Worm (Caenorhabditis elegans) whole organism, L4 larva: ENCODE data around the gene nhr-16.

Source experiments
- F10B5.3 ChIP-seq: sonication (generic microtip); optimal IDR thresholded peaks from 2 replicates; lab custom pipeline; 2016; ENCODE audit warnings: mild to moderate bottlenecking, missing genetic modification characterization, missing compliant biosample characterization
- F44E2.7 ChIP-seq: fragments of 200-800 bp; sonication (Bioruptor generic); IDR thresholded peaks from 2 replicates; pipeline ENCODE4 v2.1.2; 2022; ENCODE audit warnings: missing genetic modification characterization, missing compliant biosample characterization
- T26A8.4 ChIP-seq: fragments of 200-800 bp; sonication (Bioruptor generic); IDR thresholded peaks from 2 replicates; pipeline ENCODE4 v1.3.6; 2022; ENCODE audit warnings: missing genetic modification characterization, missing compliant biosample characterization
- ZK337.2 ChIP-seq: fragments of 200-800 bp; sonication (Bioruptor generic); IDR thresholded peaks from 2 replicates; pipeline ENCODE4 v1.3.6; 2022; ENCODE audit warnings: missing genetic modification reagents, missing genetic modification characterization, missing compliant biosample characterization
- aha-1 ChIP-seq: fragments of 150-350 bp; peaks from one replicate; lab custom pipeline; 2014; ENCODE audit warnings: missing biosample characterization, missing genetic modification characterization
- aly-2 ChIP-seq: sonication (generic microtip); optimal IDR thresholded peaks from 2 replicates; lab custom pipeline; 2018; ENCODE audit warnings: missing biosample characterization, missing genetic modification characterization
- ceh-20 ChIP-seq: fragments of 200-800 bp; sonication (Bioruptor generic); IDR thresholded peaks from 2 replicates; pipeline ENCODE4 v1.3.6; 2022; ENCODE audit warnings: missing genetic modification reagents, missing genetic modification characterization, missing compliant biosample characterization
- ceh-44 ChIP-seq: fragments of 200-800 bp; sonication (Bioruptor generic); IDR thresholded peaks from 2 replicates; pipeline ENCODE4 v1.3.6; 2022; ENCODE audit warnings: missing genetic modification reagents, missing genetic modification characterization, missing compliant biosample characterization
- cey-2 ChIP-seq: sonication (generic microtip); optimal IDR thresholded peaks from 3 replicates; lab custom pipeline; 2017; ENCODE audit warnings: missing genetic modification characterization, mild to moderate bottlenecking, missing compliant biosample characterization, antibody characterized with exemption, borderline replicate concordance; ENCODE audit not compliant: insufficient read depth
- ctbp-1 ChIP-seq: fragments of 200-800 bp; sonication (Bioruptor generic); IDR thresholded peaks from 2 replicates; pipeline ENCODE4 v1.3.6; 2022; ENCODE audit warnings: missing genetic modification reagents, missing genetic modification characterization, missing compliant biosample characterization
- daf-12 ChIP-seq: fragments of 150-350 bp; optimal IDR thresholded peaks from 2 replicates; lab custom pipeline; 2014; ENCODE audit warnings: missing biosample characterization, missing genetic modification reagents, missing genetic modification characterization
- dmd-9 ChIP-seq: fragments of 200-800 bp; sonication (Bioruptor generic); IDR thresholded peaks from 2 replicates; pipeline ENCODE4 v1.3.6; 2022; ENCODE audit warnings: missing genetic modification reagents, missing genetic modification characterization, missing compliant biosample characterization
- dpl-1 ChIP-seq: fragments of 150-350 bp; optimal IDR thresholded peaks from 2 replicates; lab custom pipeline; 2014; ENCODE audit warnings: missing biosample characterization, missing genetic modification reagents, missing genetic modification characterization
- fos-1 ChIP-seq: fragments of 150-350 bp; optimal IDR thresholded peaks from 2 replicates; lab custom pipeline; 2014; ENCODE audit warnings: missing biosample characterization, missing genetic modification characterization
- gei-8 ChIP-seq: fragments of 200-800 bp; sonication (Bioruptor generic); optimal IDR thresholded peaks from 2 replicates; lab custom pipeline; 2018; ENCODE audit warnings: mild to moderate bottlenecking, missing genetic modification characterization, missing compliant biosample characterization
- hmg-1.1 ChIP-seq: fragments of 200-800 bp; sonication (Bioruptor generic); IDR thresholded peaks from 2 replicates; pipeline ENCODE4 v1.3.6; 2022; ENCODE audit warnings: missing genetic modification reagents, missing genetic modification characterization, missing compliant biosample characterization
- lim-7 ChIP-seq: fragments of 200-800 bp; sonication (Bioruptor generic); IDR thresholded peaks from 2 replicates; pipeline ENCODE4 v1.3.6; 2022; ENCODE audit warnings: missing genetic modification characterization, missing compliant biosample characterization
- lin-13 ChIP-seq: fragments of 150-350 bp; optimal IDR thresholded peaks from 2 replicates; lab custom pipeline; 2014; ENCODE audit warnings: missing biosample characterization, missing genetic modification reagents, missing genetic modification characterization
- lin-15B ChIP-seq: fragments of 150-350 bp; sonication (generic microtip); optimal IDR thresholded peaks from 3 replicates; lab custom pipeline; 2014; ENCODE audit warnings: missing biosample characterization, missing genetic modification characterization
- lin-29 ChIP-seq: fragments of 200-800 bp; sonication (Bioruptor generic); IDR thresholded peaks from 2 replicates; pipeline ENCODE4 v1.3.6; 2022; ENCODE audit warnings: missing genetic modification reagents, missing genetic modification characterization, missing compliant biosample characterization
- lir-3 ChIP-seq: sonication (generic microtip); optimal IDR thresholded peaks from 2 replicates; lab custom pipeline; 2016; ENCODE audit warnings: mild to moderate bottlenecking, missing genetic modification characterization, missing compliant biosample characterization
- lsy-2 ChIP-seq, 2 experiments: fragments of 150-350 bp in 1 of 2; sonication (generic microtip) in 1 of 2; optimal IDR thresholded peaks; 2 replicates each; lab custom pipeline; 2014 to 2017; ENCODE audit warnings: missing biosample characterization in 2 of 2, missing genetic modification characterization in 2 of 2
- madf-5 ChIP-seq, 2 experiments: fragments of 200-800 bp; sonication (Bioruptor generic); IDR thresholded peaks; 2 replicates each; pipeline ENCODE4 v1.3.6; 2022; ENCODE audit warnings: missing compliant biosample characterization in 2 of 2, missing genetic modification characterization in 2 of 2
- mdl-1 ChIP-seq, 2 experiments: fragments of 150-350 bp in 1 of 2; sonication (generic microtip) in 1 of 2; optimal IDR thresholded peaks; 2 replicates each; lab custom pipeline; 2014 to 2017; ENCODE audit warnings: missing biosample characterization in 2 of 2, missing genetic modification characterization in 2 of 2
- mdt-29 ChIP-seq: fragments of 200-800 bp; sonication (Bioruptor generic); IDR thresholded peaks from 2 replicates; pipeline ENCODE4 v1.3.6; 2022; ENCODE audit warnings: missing genetic modification reagents, missing genetic modification characterization, missing compliant biosample characterization
- mep-1 ChIP-seq: fragments of 150-350 bp; sonication (generic microtip); optimal IDR thresholded peaks from 3 replicates; lab custom pipeline; 2014; ENCODE audit warnings: missing biosample characterization, missing genetic modification characterization
- mxl-3 ChIP-seq: fragments of 200-800 bp; sonication (Bioruptor generic); optimal IDR thresholded peaks from 2 replicates; lab custom pipeline; 2018; ENCODE audit warnings: mild to moderate bottlenecking, missing genetic modification characterization, missing compliant biosample characterization
- nhr-25 ChIP-seq: sonication (generic microtip); optimal IDR thresholded peaks from 2 replicates; lab custom pipeline; 2017; ENCODE audit warnings: missing genetic modification characterization, mild to moderate bottlenecking, missing compliant biosample characterization, antibody characterized with exemption, moderate library complexity, borderline replicate concordance; ENCODE audit not compliant: insufficient read depth
- nhr-28 ChIP-seq: fragments of 150-350 bp; optimal IDR thresholded peaks from 2 replicates; lab custom pipeline; 2014; ENCODE audit warnings: missing biosample characterization, missing genetic modification characterization
- nhr-6 ChIP-seq: fragments of 150-350 bp; optimal IDR thresholded peaks from 2 replicates; lab custom pipeline; 2014; ENCODE audit warnings: missing biosample characterization, missing genetic modification characterization
- pha-4 ChIP-seq, 2 experiments: fragments of 150-350 bp in 1 of 2; fragments of 200-800 bp in 1 of 2; sonication (Bioruptor generic) in 1 of 2; IDR thresholded peaks in 1 of 2; optimal IDR thresholded peaks in 1 of 2; 2 replicates each; pipeline versions ENCODE4 v1.3.6 to Lab custom; 2014 to 2022; ENCODE audit warnings: missing genetic modification characterization in 2 of 2, missing genetic modification reagents in 2 of 2, missing biosample characterization in 1 of 2, missing compliant biosample characterization in 1 of 2
- php-3 ChIP-seq: fragments of 200-800 bp; sonication (Bioruptor generic); IDR thresholded peaks from 2 replicates; pipeline ENCODE4 v1.3.6; 2022; ENCODE audit warnings: missing genetic modification reagents, missing genetic modification characterization, missing compliant biosample characterization
- pqm-1 ChIP-seq: sonication (generic microtip); optimal IDR thresholded peaks from 2 replicates; lab custom pipeline; 2017; ENCODE audit warnings: missing biosample characterization, missing genetic modification characterization
- rbr-2 ChIP-seq: sonication (generic microtip); optimal IDR thresholded peaks from 2 replicates; lab custom pipeline; 2016; ENCODE audit warnings: missing genotype, missing genetic modification characterization, missing compliant biosample characterization
- set-16 ChIP-seq: fragments of 200-800 bp; sonication (Bioruptor generic); IDR thresholded peaks from 2 replicates; pipeline ENCODE4 v1.3.6; 2022; ENCODE audit warnings: missing genetic modification reagents, missing genetic modification characterization, missing compliant biosample characterization
- snpc-1.2 ChIP-seq: fragments of 200-800 bp; sonication (Bioruptor generic); IDR thresholded peaks from 2 replicates; pipeline ENCODE4 v1.3.6; 2022; ENCODE audit warnings: missing genetic modification reagents, missing genetic modification characterization, missing compliant biosample characterization
- spr-1 ChIP-seq: sonication (generic microtip); optimal IDR thresholded peaks from 2 replicates; lab custom pipeline; 2016; ENCODE audit warnings: mild to moderate bottlenecking, missing genetic modification characterization, missing compliant biosample characterization
- tra-1 ChIP-seq: fragments of 200-800 bp; sonication (Bioruptor generic); IDR thresholded peaks from 2 replicates; pipeline ENCODE4 v1.3.6; 2022; ENCODE audit warnings: missing genetic modification reagents, missing genetic modification characterization, missing compliant biosample characterization
- unc-130 ChIP-seq: sonication (generic microtip); optimal IDR thresholded peaks from 2 replicates; lab custom pipeline; 2016; ENCODE audit warnings: missing genetic modification reagents, missing genetic modification characterization, missing compliant biosample characterization
- unc-39 ChIP-seq: sonication (generic microtip); optimal IDR thresholded peaks from 2 replicates; lab custom pipeline; 2017; ENCODE audit warnings: missing biosample characterization, missing genetic modification characterization
- vab-7 ChIP-seq: fragments of 200-800 bp; sonication (Bioruptor generic); IDR thresholded peaks from 2 replicates; pipeline ENCODE4 v1.3.6; 2022; ENCODE audit warnings: missing genetic modification reagents, missing genetic modification characterization, missing compliant biosample characterization
- zag-1 ChIP-seq: fragments of 150-350 bp; optimal IDR thresholded peaks from 2 replicates; lab custom pipeline; 2014; ENCODE audit warnings: missing biosample characterization, missing genetic modification characterization
- zfp-3 ChIP-seq: fragments of 200-800 bp; sonication (Bioruptor generic); conservative IDR thresholded peaks from 2 replicates; pipeline ENCODE4 v1.3.6; 2022; ENCODE audit warnings: missing genetic modification reagents, missing genetic modification characterization, missing compliant biosample characterization
- zip-2 ChIP-seq: fragments of 150-350 bp; optimal IDR thresholded peaks from 2 replicates; lab custom pipeline; 2014; ENCODE audit warnings: missing biosample characterization, missing genetic modification characterization
- ztf-11 ChIP-seq: fragments of 150-350 bp; optimal IDR thresholded peaks from 2 replicates; lab custom pipeline; 2014; ENCODE audit warnings: missing biosample characterization, missing genetic modification characterization
- ztf-7 ChIP-seq: fragments of 150-350 bp; optimal IDR thresholded peaks from 2 replicates; lab custom pipeline; 2014; ENCODE audit warnings: missing biosample characterization, missing genetic modification characterization

The nhr-16 gene

ce11 chrII:4438601-4439000 lies at the start of gene nhr-16:
nhr-16 (plus strand) TSS chrII:4438805.
- TF ChIP-seq T26A8.4 (GFP tag; lab: Robert Waterston, UW) (no peak), nhr-28 (tag; lab: Kevin White, UChicago) (peak; percentile 94)

ce11 chrII:4391072-4391471 lies 47.5 kb upstream of the nhr-16 start:
- no peak for TF ChIP-seq aly-2 (tag; lab: Kevin White, UChicago)
- TF ChIP-seq lim-7 (GFP tag; lab: Robert Waterston, UW) = no peak
- TF ChIP-seq zip-2 (tag; lab: Kevin White, UChicago) = no peak
- TF ChIP-seq dmd-9 (GFP tag; lab: Robert Waterston, UW) = no peak
- no peak for TF ChIP-seq hmg-1.1 (GFP tag; lab: Robert Waterston, UW)
- TF ChIP-seq mdt-29 (GFP tag; lab: Robert Waterston, UW) = no peak
- TF ChIP-seq nhr-6 (tag; lab: Kevin White, UChicago) = no peak
- TF ChIP-seq lin-13 = no peak
- no peak for TF ChIP-seq zfp-3
- no peak for TF ChIP-seq php-3 (GFP tag; lab: Robert Waterston, UW)
- no peak for TF ChIP-seq pha-4 (GFP tag; IDR thresholded peaks at IDR 0.05; lab: Robert Waterston, UW)
- TF ChIP-seq pha-4 (tag; optimal IDR thresholded peaks at IDR 0.05; lab: Kevin White, UChicago) = no peak
- no peak for TF ChIP-seq F10B5.3 (tag; lab: Kevin White, UChicago)
- no peak for TF ChIP-seq tra-1 (GFP tag; lab: Robert Waterston, UW)

DNA sequence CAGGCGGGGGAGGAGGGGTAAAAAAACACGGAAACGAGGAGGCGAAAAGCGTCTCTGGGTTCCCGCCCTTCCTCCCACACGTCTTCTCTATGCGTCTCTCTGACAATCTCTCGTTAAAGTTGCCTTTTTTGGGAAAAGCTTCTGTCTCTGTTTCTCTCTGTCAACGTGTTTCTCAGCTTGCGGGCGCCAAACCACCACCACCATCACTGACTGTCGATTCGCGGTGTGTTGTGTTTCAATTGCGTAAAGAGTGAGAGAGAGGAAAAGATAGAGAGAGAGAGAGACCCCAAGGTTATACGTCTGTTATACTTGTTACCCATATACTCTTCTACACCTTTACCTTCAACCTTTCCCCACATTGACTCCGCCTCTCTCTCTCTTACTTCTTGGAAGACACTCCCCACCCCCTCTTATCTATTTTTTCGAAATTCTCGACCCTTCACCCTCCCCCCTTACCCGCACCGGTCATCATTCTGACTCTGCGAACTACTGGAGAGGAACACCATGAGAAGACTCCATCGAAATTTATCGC lies 46.0 kb upstream of the nhr-16 start, which contains the start of gene mlt-7:
mlt-7 (plus strand) TSS at position 482 of the 532 bp plus-strand sequence.
- TF ChIP-seq gei-8 (no peak), hmg-1.1 (GFP tag; lab: Robert Waterston, UW) (0 out of 2 replicates have a peak, but pooled peaks have one; percentile 25), nhr-6 (tag; lab: Kevin White, UChicago) (no peak), lin-29 (GFP tag; lab: Robert Waterston, UW) (no peak), lsy-2 (tag; optimal IDR thresholded peaks at IDR 0.05; lab: Kevin White, UChicago) (no peak), rbr-2 (tag; lab: Kevin White, UChicago) (no peak), nhr-25 (tag; lab: Kevin White, UChicago) (peak; percentile 66), mxl-3 (peak; percentile 84), mep-1 (tag; lab: Kevin White, UChicago) (peak; percentile 25), zag-1 (no peak), set-16 (GFP tag; lab: Robert Waterston, UW) (0 out of 2 replicates have a peak, but pooled peaks have one; percentile 12), cey-2 (tag; lab: Kevin White, UChicago) (no peak), daf-12 (tag; lab: Kevin White, UChicago) (no peak)

- TF ChIP-seq mxl-3 = peak; percentile 16
- TF ChIP-seq ztf-11 (tag; lab: Kevin White, UChicago) = no peak
- TF ChIP-seq ztf-7 (tag; lab: Kevin White, UChicago) = no peak
- no peak for TF ChIP-seq vab-7 (GFP tag; lab: Robert Waterston, UW)
- TF ChIP-seq unc-130 (GFP tag; lab: Kevin White, UChicago) = no peak
- TF ChIP-seq madf-5 (GFP tag; IDR thresholded peaks at IDR 0.05; lab: Robert Waterston, UW) = no peak
- no peak for TF ChIP-seq fos-1
- peak; percentile 65 for TF ChIP-seq aha-1
- no peak for TF ChIP-seq ceh-20 (GFP tag; lab: Robert Waterston, UW)
- no peak for TF ChIP-seq pqm-1
- no peak for TF ChIP-seq lir-3 (tag; lab: Kevin White, UChicago)
- no peak for TF ChIP-seq ZK337.2 (GFP tag; lab: Robert Waterston, UW)
- no peak for TF ChIP-seq ceh-44 (GFP tag; lab: Robert Waterston, UW)
- TF ChIP-seq spr-1 (tag; lab: Kevin White, UChicago) = no peak
- TF ChIP-seq snpc-1.2 (GFP tag; lab: Robert Waterston, UW) = no peak
- no peak for TF ChIP-seq nhr-6 (tag; lab: Kevin White, UChicago)
- no peak for TF ChIP-seq F44E2.7 (GFP tag; lab: Robert Waterston, UW)
- no peak for TF ChIP-seq dpl-1
- no peak for TF ChIP-seq ctbp-1
- TF ChIP-seq unc-39 (tag; lab: Kevin White, UChicago) = no peak
- TF ChIP-seq lin-15B (tag; lab: Kevin White, UChicago) = no peak
- TF ChIP-seq mdl-1 (tag; optimal IDR thresholded peaks at IDR 0.05; lab: Kevin White, UChicago) = peak in 1 of 2 experiments; percentile 0
- TF ChIP-seq, all 104 proteins: peak for 3
These were observed 44.2 kb upstream of the nhr-16 start for ce11 chrII:4394438-4394837.
